Worm (Caenorhabditis elegans) whole organism, L1 larva: ENCODE results near the gene oac-30.
"Not testable (repeated sequence)": the region's sequence is repeated elsewhere in the genome, so short reads cannot be mapped to it uniquely, and the experiment has no call there.

Source experiments
- C04F5.9 ChIP-seq: sonication (generic microtip); optimal IDR thresholded peaks from 2 replicates; lab custom pipeline; 2016; ENCODE audit warnings: missing genetic modification characterization, missing compliant biosample characterization
- ceh-63 ChIP-seq: fragments of 200-800 bp; sonication (Bioruptor generic); optimal IDR thresholded peaks from 2 replicates; lab custom pipeline; 2018; ENCODE audit warnings: mild to moderate bottlenecking, missing genetic modification characterization, missing compliant biosample characterization
- ceh-82 ChIP-seq, 3 experiments: fragments of 150-350 bp in 1 of 3; sonication (generic microtip) in 2 of 3; optimal IDR thresholded peaks; 2 replicates each; lab custom pipeline; 2014 to 2017; ENCODE audit warnings: missing biosample characterization in 3 of 3, missing genetic modification characterization in 3 of 3
- ceh-88 ChIP-seq: fragments of 200-800 bp; sonication (Bioruptor generic); IDR thresholded peaks from 2 replicates; pipeline ENCODE4 v1.3.6; 2022; ENCODE audit warnings: missing genetic modification characterization, missing compliant biosample characterization
- ceh-90 ChIP-seq: sonication (generic microtip); optimal IDR thresholded peaks from 2 replicates; lab custom pipeline; 2016; ENCODE audit warnings: missing genetic modification characterization, missing compliant biosample characterization
- dpl-1 ChIP-seq, 3 experiments: fragments of 150-350 bp in 2 of 3; sonication (generic microtip) in 1 of 3; optimal IDR thresholded peaks; 2 replicates each; lab custom pipeline; 2014 to 2017; ENCODE audit warnings: missing biosample characterization in 3 of 3, missing genetic modification characterization in 3 of 3, missing genetic modification reagents in 3 of 3
- dsc-1 ChIP-seq: sonication (generic microtip); optimal IDR thresholded peaks from 2 replicates; lab custom pipeline; 2016; ENCODE audit warnings: mild to moderate bottlenecking, missing genetic modification characterization, missing compliant biosample characterization
- efl-1 ChIP-seq, 4 experiments: fragments of 150-350 bp; optimal IDR thresholded peaks in 3 of 4; peaks in 1 of 4; 1 replicate in 1 of 4; 2 replicates in 3 of 4; lab custom pipeline; 2014; ENCODE audit warnings: missing biosample characterization in 2 of 4, missing genetic modification characterization in 2 of 4, missing genetic modification reagents in 2 of 4
- egl-27 ChIP-seq, 2 experiments: fragments of 150-350 bp in 1 of 2; sonication (generic microtip); optimal IDR thresholded peaks; 3 replicates each; lab custom pipeline; 2017 to 2018; ENCODE audit warnings: missing biosample characterization in 2 of 2, missing genetic modification characterization in 2 of 2, missing genetic modification reagents in 2 of 2
- fkh-4 ChIP-seq: sonication (generic microtip); optimal IDR thresholded peaks from 2 replicates; lab custom pipeline; 2016; ENCODE audit warnings: missing compliant biosample characterization, missing genetic modification characterization, borderline replicate concordance
- fos-1 ChIP-seq: fragments of 150-350 bp; optimal IDR thresholded peaks from 2 replicates; lab custom pipeline; 2014; ENCODE audit warnings: missing biosample characterization, missing genetic modification characterization
- hlh-17 ChIP-seq: fragments of 200-800 bp; sonication (Bioruptor generic); optimal IDR thresholded peaks from 2 replicates; lab custom pipeline; 2018; ENCODE audit warnings: missing genetic modification characterization, mild to moderate bottlenecking, missing compliant biosample characterization, moderate library complexity, borderline replicate concordance
- lin-13 ChIP-seq: fragments of 150-350 bp; optimal IDR thresholded peaks from 2 replicates; lab custom pipeline; 2014; ENCODE audit warnings: missing biosample characterization, missing genetic modification reagents, missing genetic modification characterization
- lin-39 ChIP-seq: fragments of 150-350 bp; optimal IDR thresholded peaks from 2 replicates; lab custom pipeline; 2014; ENCODE audit warnings: missing biosample characterization, missing genetic modification reagents, missing genetic modification characterization
- mef-2 ChIP-seq: fragments of 150-350 bp; optimal IDR thresholded peaks from 2 replicates; lab custom pipeline; 2014; ENCODE audit warnings: missing biosample characterization, missing genetic modification characterization
- mep-1 ChIP-seq: fragments of 150-350 bp; optimal IDR thresholded peaks from 2 replicates; lab custom pipeline; 2014; ENCODE audit warnings: missing biosample characterization, missing genetic modification characterization
- nhr-19 ChIP-seq: fragments of 200-800 bp; sonication (Bioruptor generic); conservative IDR thresholded peaks from 2 replicates; pipeline ENCODE4 v1.3.6; 2022; ENCODE audit warnings: missing genetic modification characterization, missing compliant biosample characterization
- nhr-28 ChIP-seq: fragments of 150-350 bp; optimal IDR thresholded peaks from 2 replicates; lab custom pipeline; 2014; ENCODE audit warnings: missing biosample characterization, missing genetic modification characterization
- nhr-47 ChIP-seq: sonication (generic microtip); optimal IDR thresholded peaks from 2 replicates; lab custom pipeline; 2016; ENCODE audit warnings: mild to moderate bottlenecking, missing genetic modification characterization, moderate library complexity, missing compliant biosample characterization
- pax-3 ChIP-seq: fragments of 200-800 bp; sonication (Bioruptor generic); optimal IDR thresholded peaks from 2 replicates; lab custom pipeline; 2018; ENCODE audit warnings: mild to moderate bottlenecking, missing genetic modification characterization, moderate library complexity, missing compliant biosample characterization
- sptf-1 ChIP-seq: fragments of 150-350 bp; optimal IDR thresholded peaks from 2 replicates; lab custom pipeline; 2014; ENCODE audit warnings: missing biosample characterization, missing genetic modification characterization
- tbx-2 ChIP-seq: sonication (generic microtip); optimal IDR thresholded peaks from 2 replicates; lab custom pipeline; 2016; ENCODE audit warnings: missing genetic modification characterization, missing compliant biosample characterization
- unc-30 ChIP-seq: sonication (generic microtip); optimal IDR thresholded peaks from 2 replicates; lab custom pipeline; 2017; ENCODE audit warnings: missing biosample characterization, missing genetic modification characterization
- vab-15 ChIP-seq: sonication (generic microtip); optimal IDR thresholded peaks from 2 replicates; lab custom pipeline; 2017; ENCODE audit warnings: missing genotype, mild to moderate bottlenecking, missing genetic modification characterization, missing compliant biosample characterization
- zag-1 ChIP-seq: fragments of 150-350 bp; optimal IDR thresholded peaks from 2 replicates; lab custom pipeline; 2014; ENCODE audit warnings: missing biosample characterization, missing genetic modification characterization
- ztf-11 ChIP-seq, 2 experiments: sonication (generic microtip); optimal IDR thresholded peaks; 2 replicates each; lab custom pipeline; 2016 to 2017; ENCODE audit warnings: missing genetic modification characterization in 2 of 2, missing biosample characterization in 1 of 2, missing compliant biosample characterization in 1 of 2
- ztf-4 ChIP-seq: fragments of 150-350 bp; optimal IDR thresholded peaks from 2 replicates; lab custom pipeline; 2014; ENCODE audit warnings: missing biosample characterization, missing genetic modification characterization

The oac-30 gene

ce11 chrII:1293157-1293556 is 26.5 kb upstream of the oac-30 start, which contains the start of gene srz-64:
srz-64 (minus strand) TSS chrII:1293257.
- no peak for TF ChIP-seq pax-3 (tag; lab: Kevin White, UChicago)
- no peak for TF ChIP-seq lin-13 (GFP tag; lab: Kevin White, UChicago)
- no peak for TF ChIP-seq dsc-1 (tag; lab: Kevin White, UChicago)

- no peak for TF ChIP-seq egl-27 (tag; optimal IDR thresholded peaks at IDR 0.05; lab: Kevin White, UChicago)
- no peak for TF ChIP-seq tbx-2
Measured at ce11 chrII:1285514-1285913, 18.8 kb upstream of the oac-30 start, which contains the start of the genes Y57G7A.6 and Y57G7A.3. Y57G7A.6 (minus strand) TSS chrII:1285614. Y57G7A.3 (plus strand) TSS chrII:1285782.

- TF ChIP-seq ceh-63, result no peak
- no peak for TF ChIP-seq ztf-11 (tag; optimal IDR thresholded peaks at IDR 0.05; lab: Kevin White, UChicago)
- no peak for TF ChIP-seq fos-1 (tag; lab: Kevin White, UChicago)
- TF ChIP-seq mep-1 (tag; lab: Kevin White, UChicago), result no peak
- TF ChIP-seq nhr-28 (tag; lab: Kevin White, UChicago), result no peak
- TF ChIP-seq zag-1 (tag; lab: Kevin White, UChicago), result no peak
- TF ChIP-seq nhr-19 (GFP tag; lab: Robert Waterston, UW), result no peak
Measured at ce11 chrII:1284985-1285384, 18.3 kb upstream of the oac-30 start.

ce11 chrII:1278350-1278749 is 11.7 kb upstream of the oac-30 start, which contains the start of gene srz-63:
srz-63 (plus strand) TSS chrII:1278650.
- TF ChIP-seq nhr-47 (tag; lab: Kevin White, UChicago); lin-13 (GFP tag; lab: Kevin White, UChicago); unc-30 (tag; lab: Kevin White, UChicago): not testable (repeated sequence)

- TF ChIP-seq dsc-1 (tag; lab: Kevin White, UChicago) (peak; percentile 83), fkh-4 (peak; percentile 39), vab-15 (no peak)
Measured at ce11 chrII:1276778-1277177, 10.1 kb upstream of the oac-30 start, which contains the start of gene Y57G7A.11. Y57G7A.11 (minus strand) TSS chrII:1276878.

- no peak for TF ChIP-seq sptf-1 (tag; lab: Kevin White, UChicago)
- TF ChIP-seq mef-2, result no peak
- TF ChIP-seq ztf-4 (tag; lab: Kevin White, UChicago), result no peak
- no peak for TF ChIP-seq C04F5.9
- TF ChIP-seq ceh-63, result no peak
- no peak for TF ChIP-seq hlh-17 (GFP tag; lab: Kevin White, UChicago)
- TF ChIP-seq ceh-82 (tag; optimal IDR thresholded peaks at IDR 0.05; lab: Kevin White, UChicago), result no peak
- no peak for TF ChIP-seq lin-39 (tag; lab: Kevin White, UChicago)
- no peak for TF ChIP-seq dpl-1 (GFP tag; optimal IDR thresholded peaks at IDR 0.05; lab: Kevin White, UChicago)
- TF ChIP-seq ztf-11 (tag; optimal IDR thresholded peaks at IDR 0.05; lab: Kevin White, UChicago), result no peak
- TF ChIP-seq ceh-90 (tag; lab: Kevin White, UChicago), result no peak
Measured at ce11 chrII:1275439-1275838, 8.7 kb upstream of the oac-30 start, which contains the start of gene Y57G7A.5. Y57G7A.5 (minus strand) TSS chrII:1275539.

ce11 chrII:1271814-1272213 is 5.1 kb upstream of the oac-30 start, which contains the start of gene srw-66:
srw-66 (minus strand) TSS chrII:1271914.
- no peak for TF ChIP-seq egl-27 (tag; optimal IDR thresholded peaks at IDR 0.05; lab: Kevin White, UChicago)
- TF ChIP-seq efl-1 (optimal IDR thresholded peaks at IDR 0.05; lab: Kevin White, UChicago), result no peak
- peak in 1 of 2 experiments; percentile 43 for TF ChIP-seq efl-1 (GFP tag; optimal IDR thresholded peaks at IDR 0.05 in 1 of 2; lab: Kevin White, UChicago)
- TF ChIP-seq ceh-88 (GFP tag; lab: Robert Waterston, UW), result no peak
